Worm (Caenorhabditis elegans): ENCODE results near the gene C04B4.1.

C04B4.1 gene

DNA sequence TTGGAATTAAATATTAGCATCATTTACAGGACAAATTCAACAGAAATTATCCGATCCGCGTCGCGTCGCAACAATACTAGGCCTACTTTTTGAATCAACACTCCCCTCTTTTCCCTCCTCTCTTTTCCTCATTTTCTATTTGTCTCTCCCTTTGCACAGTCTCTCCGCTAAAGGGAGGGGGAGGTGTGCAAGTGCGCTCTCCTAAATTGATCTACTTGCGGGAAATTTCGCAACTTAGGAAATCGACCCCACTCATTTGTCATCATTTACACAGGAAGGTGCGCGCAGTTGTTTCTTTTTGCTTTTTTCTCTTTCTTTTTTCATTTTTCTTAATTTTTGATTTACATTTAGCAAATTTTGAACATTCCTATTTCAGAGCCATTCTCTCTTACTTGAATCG lies 2.3 kb downstream of the C04B4.1 start, which contains the start of gene C04B4.2:
C04B4.2 (plus strand) TSS at position 371 of the 400 bp plus-strand sequence.
- no peak for TF ChIP-seq M03D4.4 (tag; optimal IDR thresholded peaks at IDR 0.05)
- no peak for TF ChIP-seq hlh-1 (tag; optimal IDR thresholded peaks at IDR 0.05)
- no peak for TF ChIP-seq zip-8 (tag; optimal IDR thresholded peaks at IDR 0.05)
- no peak for TF ChIP-seq lin-13 (tag; optimal IDR thresholded peaks at IDR 0.05)
- no peak for TF ChIP-seq ceh-43 (GFP tag; optimal IDR thresholded peaks at IDR 0.05)
- no peak for TF ChIP-seq ham-2 (GFP tag; optimal IDR thresholded peaks at IDR 0.05)
- TF ChIP-seq unc-62 (GFP tag; optimal IDR thresholded peaks at IDR 0.05): no peak
- TF ChIP-seq ceh-83 (GFP tag; optimal IDR thresholded peaks at IDR 0.05): no peak
- TF ChIP-seq nhr-76 (tag; optimal IDR thresholded peaks at IDR 0.05): no peak
- no peak for TF ChIP-seq elt-3 (tag; optimal IDR thresholded peaks at IDR 0.05)
- TF ChIP-seq ceh-39 (tag; optimal IDR thresholded peaks at IDR 0.05): no peak
- no peak for TF ChIP-seq nhr-2 (tag; optimal IDR thresholded peaks at IDR 0.05)
- no peak for TF ChIP-seq ces-1 (GFP tag; optimal IDR thresholded peaks at IDR 0.05)
- no peak for TF ChIP-seq unc-39 (tag; optimal IDR thresholded peaks at IDR 0.05)
- no peak for TF ChIP-seq elt-1 (tag; optimal IDR thresholded peaks at IDR 0.05; ENCODE audit: borderline replicate concordance, insufficient read depth)
- no peak for TF ChIP-seq flh-1 (GFP tag; optimal IDR thresholded peaks at IDR 0.05)
- TF ChIP-seq ztf-11 (tag; optimal IDR thresholded peaks at IDR 0.05): no peak
- no peak for TF ChIP-seq blmp-1 (tag; optimal IDR thresholded peaks at IDR 0.05)
- TF ChIP-seq mls-2 (tag; optimal IDR thresholded peaks at IDR 0.05): no peak

ce11 chrX:12284161-12284560 lies 3.6 kb downstream of the C04B4.1 start:
- TF ChIP-seq drap-1 (GFP tag; optimal IDR thresholded peaks at IDR 0.05): no peak
- no peak for TF ChIP-seq elt-1 (tag; optimal IDR thresholded peaks at IDR 0.05; ENCODE audit: borderline replicate concordance, insufficient read depth)
- no peak for TF ChIP-seq tbx-8 (GFP tag; optimal IDR thresholded peaks at IDR 0.05)
- no peak for TF ChIP-seq bed-3 (GFP tag; optimal IDR thresholded peaks at IDR 0.05)
- TF ChIP-seq mab-5 (tag; optimal IDR thresholded peaks at IDR 0.05): no peak
- no peak for TF ChIP-seq unc-62 (GFP tag; optimal IDR thresholded peaks at IDR 0.05)
- TF ChIP-seq ceh-39 (tag; optimal IDR thresholded peaks at IDR 0.05): no peak
- no peak for TF ChIP-seq nhr-76 (tag; optimal IDR thresholded peaks at IDR 0.05)
- TF ChIP-seq lsy-2 (tag; optimal IDR thresholded peaks at IDR 0.05): no peak
- TF ChIP-seq nhr-28 (tag; optimal IDR thresholded peaks at IDR 0.05): no peak
- TF ChIP-seq sem-2 (GFP tag; optimal IDR thresholded peaks at IDR 0.05): no peak
- TF ChIP-seq mep-1 (tag; optimal IDR thresholded peaks at IDR 0.05): no peak
- TF ChIP-seq zip-8 (tag; optimal IDR thresholded peaks at IDR 0.05): no peak
- no peak for TF ChIP-seq flh-1 (GFP tag; optimal IDR thresholded peaks at IDR 0.05)
- TF ChIP-seq unc-39 (tag; optimal IDR thresholded peaks at IDR 0.05): no peak
- no peak for TF ChIP-seq elt-3 (tag; optimal IDR thresholded peaks at IDR 0.05)
- TF ChIP-seq hlh-1 (tag; optimal IDR thresholded peaks at IDR 0.05): no peak
- no peak for TF ChIP-seq ceh-83 (GFP tag; optimal IDR thresholded peaks at IDR 0.05)

- no peak for TF ChIP-seq snpc-4 (tag; optimal IDR thresholded peaks at IDR 0.05)
- TF ChIP-seq nhr-12 (tag; optimal IDR thresholded peaks at IDR 0.05): no peak
- no peak for TF ChIP-seq nhr-76 (tag; optimal IDR thresholded peaks at IDR 0.05)
Measured at ce11 chrX:12285496-12285895, 4.9 kb downstream of the C04B4.1 start, which contains the start of gene lips-2. lips-2 (plus strand) TSS chrX:12285796.

- no peak for TF ChIP-seq flh-1 (GFP tag; optimal IDR thresholded peaks at IDR 0.05)
- no peak for TF ChIP-seq nhr-28 (tag; optimal IDR thresholded peaks at IDR 0.05)
- no peak for TF ChIP-seq ceh-39 (tag; optimal IDR thresholded peaks at IDR 0.05)
- no peak for TF ChIP-seq nhr-12 (tag; optimal IDR thresholded peaks at IDR 0.05)
- no peak for TF ChIP-seq mab-5 (tag; optimal IDR thresholded peaks at IDR 0.05)
- TF ChIP-seq cnd-1 (tag; optimal IDR thresholded peaks at IDR 0.05): no peak
- TF ChIP-seq unc-62 (GFP tag; optimal IDR thresholded peaks at IDR 0.05): no peak
- TF ChIP-seq snpc-4 (tag; optimal IDR thresholded peaks at IDR 0.05): no peak
- TF ChIP-seq M03D4.4 (tag; optimal IDR thresholded peaks at IDR 0.05): no peak
- TF ChIP-seq bed-3 (GFP tag; optimal IDR thresholded peaks at IDR 0.05): no peak
- TF ChIP-seq nhr-76 (tag; optimal IDR thresholded peaks at IDR 0.05): no peak
- TF ChIP-seq zip-8 (tag; optimal IDR thresholded peaks at IDR 0.05): no peak
- no peak for TF ChIP-seq pha-4 (tag; optimal IDR thresholded peaks at IDR 0.05)
- no peak for TF ChIP-seq blmp-1 (tag; optimal IDR thresholded peaks at IDR 0.05)
- TF ChIP-seq ham-2 (GFP tag; optimal IDR thresholded peaks at IDR 0.05): no peak
- no peak for TF ChIP-seq ces-1 (GFP tag; optimal IDR thresholded peaks at IDR 0.05)
Measured at ce11 chrX:12288254-12288653, 7.7 kb downstream of the C04B4.1 start, which contains the start of gene C04B4.5. C04B4.5 (minus strand) TSS chrX:12288354.

DNA sequence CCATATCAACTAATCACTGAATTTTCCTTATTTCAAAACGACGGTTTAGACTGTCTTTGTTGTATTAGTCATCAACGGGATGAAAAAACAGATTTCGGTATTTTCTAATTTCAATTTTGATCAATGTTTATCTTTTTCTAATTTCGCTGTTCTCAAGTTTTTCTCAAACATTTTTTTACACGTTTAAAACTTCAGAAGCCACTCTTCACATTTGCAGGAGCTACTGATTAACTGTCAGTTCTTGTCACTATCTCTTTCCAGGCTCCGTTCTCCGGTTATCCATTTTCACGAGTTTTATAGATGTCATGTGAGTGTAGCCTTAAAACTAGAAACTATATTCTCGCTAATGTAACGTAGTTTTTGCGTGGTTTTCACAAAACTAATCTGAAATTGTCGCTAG lies 10.0 kb downstream of the C04B4.1 start, which contains the start of gene C04B4.4:
C04B4.4 (plus strand) TSS at position 301 of the 400 bp plus-strand sequence.
- TF ChIP-seq ceh-43 (GFP tag; optimal IDR thresholded peaks at IDR 0.05) (no peak), mls-2 (tag; optimal IDR thresholded peaks at IDR 0.05) (no peak), mep-1 (tag; optimal IDR thresholded peaks at IDR 0.05) (no peak), ztf-11 (tag; optimal IDR thresholded peaks at IDR 0.05) (no peak), tbx-8 (GFP tag; optimal IDR thresholded peaks at IDR 0.05) (no peak), blmp-1 (tag; optimal IDR thresholded peaks at IDR 0.05) (no peak), cnd-1 (tag; optimal IDR thresholded peaks at IDR 0.05) (no peak), hlh-1 (tag; optimal IDR thresholded peaks at IDR 0.05) (no peak), nhr-237 (tag; optimal IDR thresholded peaks at IDR 0.05) (no peak), bed-3 (GFP tag; optimal IDR thresholded peaks at IDR 0.05) (no peak), ceh-83 (GFP tag; optimal IDR thresholded peaks at IDR 0.05) (no peak), lin-32 (GFP tag; optimal IDR thresholded peaks at IDR 0.05) (no peak), M03D4.4 (tag; optimal IDR thresholded peaks at IDR 0.05) (no peak), nhr-12 (tag; optimal IDR thresholded peaks at IDR 0.05) (no peak), pha-4 (tag; optimal IDR thresholded peaks at IDR 0.05) (no peak)

Data from whole organism, mixed stage, embryonic.